Fruit fly (Drosophila melanogaster) whole organism, embryonic: ENCODE measurements around the gene CG10694.

Experiments
- CG11247 ChIP-seq: fragments of 200-800 bp; sonication (Bioruptor generic); IDR thresholded peaks from 2 replicates; pipeline ENCODE4 v1.3.6; 2022; ENCODE audit warnings: missing biosample characterization, missing genetic modification characterization
- Hr78 ChIP-seq, 2 experiments: fragments of 200-800 bp in 1 of 2; fragments of >200 bp in 1 of 2; sonication (Bioruptor generic) in 1 of 2; optimal IDR thresholded peaks; 2 replicates each; lab custom pipeline; 2017 to 2019; ENCODE audit warnings: missing biosample characterization in 2 of 2, missing genetic modification characterization in 2 of 2, mild to moderate bottlenecking in 1 of 2, moderate library complexity in 1 of 2
- Nf-YB ChIP-seq: fragments of 200-800 bp; sonication (Bioruptor generic); optimal IDR thresholded peaks from 3 replicates; lab custom pipeline; 2019; ENCODE audit warnings: missing biosample characterization, mild to moderate bottlenecking, missing genetic modification characterization, moderate library complexity
- Sox102F ChIP-seq: fragments of 200-800 bp; sonication (Bioruptor generic); optimal IDR thresholded peaks from 2 replicates; lab custom pipeline; 2018; ENCODE audit warnings: missing biosample characterization, mild to moderate bottlenecking, missing genetic modification characterization, moderate library complexity
- TFAM ChIP-seq: fragments of 200-800 bp; sonication (Bioruptor generic); optimal IDR thresholded peaks from 2 replicates; lab custom pipeline; 2017; ENCODE audit warnings: missing biosample characterization, missing genetic modification characterization, inconsistent platforms
- grn ChIP-seq: fragments of 200-800 bp; sonication (Bioruptor generic); optimal IDR thresholded peaks from 3 replicates; lab custom pipeline; 2017; ENCODE audit warnings: missing biosample characterization, missing genetic modification characterization
- h ChIP-seq: fragments of >200 bp; optimal IDR thresholded peaks from 2 replicates; lab custom pipeline; 2017

- peak; percentile 36 for TF ChIP-seq Nf-YB (GFP tag; lab: Kevin White, UChicago)
- no peak for TF ChIP-seq Sox102F (GFP tag; lab: Kevin White, UChicago)
- TF ChIP-seq Hr78 (GFP tag; optimal IDR thresholded peaks at IDR 0.05; lab: Kevin White, UChicago) = no peak
- no peak for TF ChIP-seq TFAM (GFP tag; lab: Kevin White, UChicago)
- TF ChIP-seq grn = peak; percentile 81
- no peak for TF ChIP-seq h (lab: Kevin White, UChicago)
- no peak for TF ChIP-seq CG11247 (GFP tag; lab: Robert Waterston, UW)
Measured at dm6 chr3R:24130080-24130479, 22.9 kb downstream of the CG10694 start, which contains the start of the genes GatB and Tsc1.
